Worm (Caenorhabditis elegans) whole organism, L4 larva: ENCODE results near the gene F46F2.5.

Experiments
- nhr-11 ChIP-seq: fragments of 150-350 bp; optimal IDR thresholded peaks from 2 replicates; lab custom pipeline; 2014; ENCODE audit warnings: missing biosample characterization, missing genetic modification characterization
- sdz-12 ChIP-seq: fragments of 200-800 bp; sonication (Bioruptor generic); optimal IDR thresholded peaks from 2 replicates; lab custom pipeline; 2018; ENCODE audit warnings: mild to moderate bottlenecking, missing genetic modification characterization, missing compliant biosample characterization
- unc-39 ChIP-seq: sonication (generic microtip); optimal IDR thresholded peaks from 2 replicates; lab custom pipeline; 2017; ENCODE audit warnings: missing biosample characterization, missing genetic modification characterization
- zip-11 ChIP-seq: fragments of 200-800 bp; sonication (Bioruptor generic); IDR thresholded peaks from 2 replicates; pipeline ENCODE4 v1.3.6; 2022; ENCODE audit warnings: missing genetic modification characterization, missing compliant biosample characterization

DNA sequence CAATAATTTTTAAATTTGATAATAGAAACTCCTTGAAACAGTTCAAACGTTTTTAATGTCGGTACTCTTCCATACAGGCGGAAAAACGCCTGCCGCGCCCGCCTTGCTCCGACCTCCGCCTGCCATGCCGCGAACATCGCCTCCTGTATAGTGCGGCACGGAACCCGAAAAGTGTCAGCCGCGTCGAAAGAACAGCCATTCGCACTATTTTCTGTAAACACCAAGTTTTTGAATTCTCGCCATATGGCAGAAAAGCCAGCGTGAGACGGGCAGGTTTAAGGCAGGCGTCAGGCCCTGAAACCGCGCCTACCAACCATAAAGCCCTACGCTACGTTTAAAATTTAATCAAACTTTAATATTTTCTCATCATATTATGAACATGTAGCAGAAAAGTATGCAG lies 39.7 kb upstream of the F46F2.5 start:
- TF ChIP-seq unc-39 (tag; lab: Kevin White, UChicago), result no peak
- no peak for TF ChIP-seq zip-11 (GFP tag; lab: Robert Waterston, UW)
- TF ChIP-seq nhr-11 (tag; lab: Kevin White, UChicago), result no peak
- no peak for TF ChIP-seq sdz-12 (GFP tag; lab: Kevin White, UChicago)
